Worm (Caenorhabditis elegans) whole organism, L1 larva: ENCODE results near the gene F13E6.1.

Experiments
- C16A3.4 ChIP-seq: fragments of 150-350 bp; optimal IDR thresholded peaks from 2 replicates; lab custom pipeline; 2014; ENCODE audit warnings: missing biosample characterization, missing genetic modification characterization
- F16B12.6 ChIP-seq: fragments of 150-350 bp; optimal IDR thresholded peaks from 2 replicates; lab custom pipeline; 2014; ENCODE audit warnings: missing biosample characterization, missing genetic modification characterization
- aly-2 ChIP-seq: fragments of 150-350 bp; optimal IDR thresholded peaks from 2 replicates; lab custom pipeline; 2014; ENCODE audit warnings: missing biosample characterization, missing genetic modification characterization
- ama-1 ChIP-seq: fragments of 150-350 bp; optimal IDR thresholded peaks from 2 replicates; lab custom pipeline; 2014
- blmp-1 ChIP-seq: fragments of 150-350 bp; optimal IDR thresholded peaks from 2 replicates; lab custom pipeline; 2014; ENCODE audit warnings: missing biosample characterization, missing genetic modification characterization
- ceh-63 ChIP-seq: fragments of 200-800 bp; sonication (Bioruptor generic); optimal IDR thresholded peaks from 2 replicates; lab custom pipeline; 2018; ENCODE audit warnings: mild to moderate bottlenecking, missing genetic modification characterization, missing compliant biosample characterization
- ceh-8 ChIP-seq: fragments of 200-800 bp; sonication (Bioruptor generic); optimal IDR thresholded peaks from 2 replicates; lab custom pipeline; 2018; ENCODE audit warnings: mild to moderate bottlenecking, missing genetic modification characterization, moderate library complexity, missing compliant biosample characterization
- dpl-1 ChIP-seq, 3 experiments: fragments of 150-350 bp in 2 of 3; sonication (generic microtip) in 1 of 3; optimal IDR thresholded peaks; 2 replicates each; lab custom pipeline; 2014 to 2017; ENCODE audit warnings: missing biosample characterization in 3 of 3, missing genetic modification characterization in 3 of 3, missing genetic modification reagents in 3 of 3
- efl-1 ChIP-seq, 4 experiments: fragments of 150-350 bp; optimal IDR thresholded peaks in 3 of 4; peaks in 1 of 4; 1 replicate in 1 of 4; 2 replicates in 3 of 4; lab custom pipeline; 2014; ENCODE audit warnings: missing biosample characterization in 2 of 4, missing genetic modification characterization in 2 of 4, missing genetic modification reagents in 2 of 4
- egl-27 ChIP-seq, 2 experiments: fragments of 150-350 bp in 1 of 2; sonication (generic microtip); optimal IDR thresholded peaks; 3 replicates each; lab custom pipeline; 2017 to 2018; ENCODE audit warnings: missing biosample characterization in 2 of 2, missing genetic modification characterization in 2 of 2, missing genetic modification reagents in 2 of 2
- elt-2 ChIP-seq: sonication (generic microtip); optimal IDR thresholded peaks from 2 replicates; lab custom pipeline; 2016; ENCODE audit warnings: missing genetic modification characterization, mild to moderate bottlenecking, inconsistent platforms, missing compliant biosample characterization, missing genetic modification reagents
- elt-3 ChIP-seq, 6 experiments: fragments of 150-350 bp in 1 of 6; sonication (generic microtip); optimal IDR thresholded peaks; 2 replicates each; lab custom pipeline; 2017 to 2018; ENCODE audit warnings: missing biosample characterization in 6 of 6, missing genetic modification characterization in 6 of 6, inconsistent platforms in 1 of 6
- fkh-4 ChIP-seq: sonication (generic microtip); optimal IDR thresholded peaks from 2 replicates; lab custom pipeline; 2016; ENCODE audit warnings: missing compliant biosample characterization, missing genetic modification characterization, borderline replicate concordance
- fos-1 ChIP-seq: fragments of 150-350 bp; optimal IDR thresholded peaks from 2 replicates; lab custom pipeline; 2014; ENCODE audit warnings: missing biosample characterization, missing genetic modification characterization
- grh-1 ChIP-seq: fragments of 200-800 bp; sonication (Bioruptor generic); IDR thresholded peaks from 2 replicates; pipeline ENCODE4 v1.3.6; 2022; ENCODE audit warnings: missing genetic modification reagents, missing genetic modification characterization, missing compliant biosample characterization
- hlh-4 ChIP-seq: sonication (generic microtip); optimal IDR thresholded peaks from 2 replicates; lab custom pipeline; 2016; ENCODE audit warnings: mild to moderate bottlenecking, missing genetic modification characterization, missing compliant biosample characterization
- irx-1 ChIP-seq: sonication (generic microtip); optimal IDR thresholded peaks from 2 replicates; lab custom pipeline; 2016; ENCODE audit warnings: missing genetic modification characterization, missing compliant biosample characterization
- lin-13 ChIP-seq: fragments of 150-350 bp; optimal IDR thresholded peaks from 2 replicates; lab custom pipeline; 2014; ENCODE audit warnings: missing biosample characterization, missing genetic modification reagents, missing genetic modification characterization
- lin-14 ChIP-seq: fragments of 200-800 bp; sonication (Bioruptor generic); optimal IDR thresholded peaks from 2 replicates; lab custom pipeline; 2018; ENCODE audit warnings: mild to moderate bottlenecking, missing genetic modification characterization, moderate library complexity, missing compliant biosample characterization
- lin-15B ChIP-seq: fragments of 150-350 bp; sonication (generic microtip); optimal IDR thresholded peaks from 3 replicates; lab custom pipeline; 2014; ENCODE audit warnings: missing biosample characterization, missing genetic modification characterization
- lin-35 ChIP-seq, 2 experiments: fragments of 150-350 bp; optimal IDR thresholded peaks; 2 replicates each; lab custom pipeline; 2014; ENCODE audit warnings: missing biosample characterization in 2 of 2, missing genetic modification characterization in 2 of 2, missing genetic modification reagents in 2 of 2
- lsy-2 ChIP-seq, 2 experiments: fragments of 150-350 bp; optimal IDR thresholded peaks; 2 replicates each; lab custom pipeline; 2014; ENCODE audit warnings: missing biosample characterization in 2 of 2, missing genetic modification characterization in 2 of 2
- mab-9 ChIP-seq: fragments of 200-800 bp; sonication (Bioruptor generic); IDR thresholded peaks from 2 replicates; pipeline ENCODE4 v1.3.6; 2022; ENCODE audit warnings: missing genetic modification reagents, missing genetic modification characterization, missing compliant biosample characterization
- mdl-1 ChIP-seq, 2 experiments: fragments of 150-350 bp; optimal IDR thresholded peaks; 2 replicates each; lab custom pipeline; 2014 to 2017; ENCODE audit warnings: missing biosample characterization in 2 of 2, missing genetic modification characterization in 2 of 2, inconsistent platforms in 1 of 2
- mep-1 ChIP-seq: fragments of 150-350 bp; optimal IDR thresholded peaks from 2 replicates; lab custom pipeline; 2014; ENCODE audit warnings: missing biosample characterization, missing genetic modification characterization
- nhr-11 ChIP-seq: fragments of 150-350 bp; optimal IDR thresholded peaks from 2 replicates; lab custom pipeline; 2014; ENCODE audit warnings: missing biosample characterization, missing genetic modification characterization
- nhr-20 ChIP-seq: sonication (generic microtip); optimal IDR thresholded peaks from 2 replicates; lab custom pipeline; 2016; ENCODE audit warnings: mild to moderate bottlenecking, missing genetic modification characterization, missing compliant biosample characterization
- nhr-237 ChIP-seq: fragments of 150-350 bp; optimal IDR thresholded peaks from 2 replicates; lab custom pipeline; 2014; ENCODE audit warnings: missing biosample characterization, missing genetic modification characterization
- nhr-47 ChIP-seq: sonication (generic microtip); optimal IDR thresholded peaks from 2 replicates; lab custom pipeline; 2016; ENCODE audit warnings: mild to moderate bottlenecking, missing genetic modification characterization, moderate library complexity, missing compliant biosample characterization
- nhr-71 ChIP-seq: sonication (generic microtip); optimal IDR thresholded peaks from 2 replicates; lab custom pipeline; 2016; ENCODE audit warnings: mild to moderate bottlenecking, missing genetic modification characterization, moderate library complexity, missing compliant biosample characterization
- nhr-76 ChIP-seq: sonication (generic microtip); optimal IDR thresholded peaks from 2 replicates; lab custom pipeline; 2017; ENCODE audit warnings: missing biosample characterization, missing genetic modification characterization
- nhr-77 ChIP-seq: fragments of 150-350 bp; optimal IDR thresholded peaks from 2 replicates; lab custom pipeline; 2014; ENCODE audit warnings: missing biosample characterization, missing genetic modification characterization
- nhr-85 ChIP-seq: sonication (generic microtip); peaks from one replicate; lab custom pipeline; 2016; ENCODE audit warnings: missing genetic modification characterization, inconsistent platforms, missing compliant biosample characterization
- pax-3 ChIP-seq: fragments of 200-800 bp; sonication (Bioruptor generic); optimal IDR thresholded peaks from 2 replicates; lab custom pipeline; 2018; ENCODE audit warnings: mild to moderate bottlenecking, missing genetic modification characterization, moderate library complexity, missing compliant biosample characterization
- pqm-1 ChIP-seq: sonication (generic microtip); optimal IDR thresholded peaks from 3 replicates; lab custom pipeline; 2017; ENCODE audit warnings: missing biosample characterization, missing genetic modification characterization
- snpc-4 ChIP-seq: fragments of 150-350 bp; optimal IDR thresholded peaks from 2 replicates; lab custom pipeline; 2014; ENCODE audit warnings: missing biosample characterization, missing genetic modification characterization
- sup-37 ChIP-seq: fragments of 200-800 bp; sonication (Bioruptor generic); optimal IDR thresholded peaks from 2 replicates; lab custom pipeline; 2018; ENCODE audit warnings: mild to moderate bottlenecking, missing genetic modification characterization, missing compliant biosample characterization
- tlp-1 ChIP-seq: fragments of 150-350 bp; optimal IDR thresholded peaks from 2 replicates; lab custom pipeline; 2014; ENCODE audit warnings: missing biosample characterization, missing genetic modification characterization
- unc-30 ChIP-seq: sonication (generic microtip); optimal IDR thresholded peaks from 2 replicates; lab custom pipeline; 2017; ENCODE audit warnings: missing biosample characterization, missing genetic modification characterization
- unc-86 ChIP-seq: sonication (generic microtip); optimal IDR thresholded peaks from 2 replicates; lab custom pipeline; 2016; ENCODE audit warnings: missing genetic modification characterization, missing compliant biosample characterization
- vab-15 ChIP-seq: sonication (generic microtip); optimal IDR thresholded peaks from 2 replicates; lab custom pipeline; 2017; ENCODE audit warnings: missing genotype, mild to moderate bottlenecking, missing genetic modification characterization, missing compliant biosample characterization
- xbp-1 ChIP-seq: sonication (generic microtip); optimal IDR thresholded peaks from 2 replicates; lab custom pipeline; 2016; ENCODE audit warnings: missing genetic modification characterization, missing compliant biosample characterization

F13E6.1 gene

ce11 chrX:10694933-10695332 is 18.0 kb upstream of the F13E6.1 start, which contains the start of gene plpp-1.3:
Gene plpp-1.3, plus strand, starts transcription at chrX:10695312.
- TF ChIP-seq unc-30 (no peak), fos-1 (no peak), tlp-1 (tag; lab: Kevin White, UChicago) (no peak), lsy-2 (tag; optimal IDR thresholded peaks at IDR 0.05; lab: Kevin White, UChicago) (peak in 1 of 2 experiments; percentile 21), elt-3 (tag; optimal IDR thresholded peaks at IDR 0.05; lab: Kevin White, UChicago) (peak in 1 of 6 experiments; percentile 1), nhr-85 (tag; lab: Kevin White, UChicago) (no peak), lin-35 (GFP tag; optimal IDR thresholded peaks at IDR 0.05; lab: Kevin White, UChicago) (peak in 1 of 2 experiments; percentile 52), mep-1 (tag; lab: Kevin White, UChicago) (peak; percentile 21), C16A3.4 (tag; lab: Kevin White, UChicago) (peak; percentile 13), blmp-1 (tag; lab: Kevin White, UChicago) (peak; percentile 36), lin-14 (GFP tag; lab: Kevin White, UChicago) (peak; percentile 45), nhr-71 (tag; lab: Kevin White, UChicago) (peak; percentile 24), mdl-1 (tag; optimal IDR thresholded peaks at IDR 0.05; lab: Kevin White, UChicago) (peak in 1 of 2 experiments; percentile 30), xbp-1 (tag; lab: Kevin White, UChicago) (peak; percentile 34), pqm-1 (tag; lab: Kevin White, UChicago) (no peak)
- TF ChIP-seq, all 84 proteins: peak for 10

- TF ChIP-seq lsy-2 (tag; optimal IDR thresholded peaks at IDR 0.05; lab: Kevin White, UChicago) (no peak), aly-2 (tag; lab: Kevin White, UChicago) (no peak), unc-86 (no peak), nhr-71 (tag; lab: Kevin White, UChicago) (no peak), nhr-20 (tag; lab: Kevin White, UChicago) (peak; percentile 18), nhr-76 (tag; lab: Kevin White, UChicago) (no peak), ceh-8 (GFP tag; lab: Kevin White, UChicago) (no peak), irx-1 (tag; lab: Kevin White, UChicago) (no peak), lin-13 (GFP tag; lab: Kevin White, UChicago) (no peak), lin-35 (GFP tag; optimal IDR thresholded peaks at IDR 0.05; lab: Kevin White, UChicago) (peak in 1 of 2 experiments; percentile 36), elt-2 (tag; lab: Kevin White, UChicago) (peak; percentile 92), hlh-4 (tag; lab: Kevin White, UChicago) (no peak), egl-27 (tag; optimal IDR thresholded peaks at IDR 0.05; lab: Kevin White, UChicago) (no peak), snpc-4 (tag; lab: Kevin White, UChicago) (no peak), nhr-47 (tag; lab: Kevin White, UChicago) (no peak), fkh-4 (no peak), F16B12.6 (no peak), efl-1 (optimal IDR thresholded peaks at IDR 0.05; lab: Kevin White, UChicago) (no peak), efl-1 (GFP tag; optimal IDR thresholded peaks at IDR 0.05 in 1 of 2; lab: Kevin White, UChicago) (peak in 1 of 2 experiments; percentile 26), vab-15 (tag; lab: Kevin White, UChicago) (no peak), ama-1 (lab: Kevin White, UChicago) (no peak), mab-9 (GFP tag; lab: Robert Waterston, UW) (no peak), nhr-77 (tag; lab: Kevin White, UChicago) (no peak), xbp-1 (tag; lab: Kevin White, UChicago) (no peak), sup-37 (no peak), grh-1 (GFP tag; lab: Robert Waterston, UW) (no peak), fos-1 (no peak), pqm-1 (tag; lab: Kevin White, UChicago) (no peak), pax-3 (tag; lab: Kevin White, UChicago) (no peak), dpl-1 (GFP tag; optimal IDR thresholded peaks at IDR 0.05; lab: Kevin White, UChicago) (no peak)
These were observed 17.3 kb upstream of the F13E6.1 start for ce11 chrX:10694248-10694647.

- TF ChIP-seq nhr-237 (tag; lab: Kevin White, UChicago): no peak
- no peak for TF ChIP-seq nhr-11 (tag; lab: Kevin White, UChicago)
- TF ChIP-seq blmp-1 (tag; lab: Kevin White, UChicago): no peak
- no peak for TF ChIP-seq lin-15B
- no peak for TF ChIP-seq nhr-20 (tag; lab: Kevin White, UChicago)
- TF ChIP-seq ceh-63 (GFP tag; lab: Kevin White, UChicago): no peak
- no peak for TF ChIP-seq unc-86
These were observed 15.1 kb upstream of the F13E6.1 start for ce11 chrX:10692057-10692456.
